Worm (Caenorhabditis elegans) whole organism, young adult: ENCODE measurements around the gene ceh-22.

Experiments used
- F33H1.4 ChIP-seq: fragments of 200-800 bp; sonication (Bioruptor generic); IDR thresholded peaks from 2 replicates; pipeline ENCODE4 v1.3.6; 2022; ENCODE audit warnings: missing genetic modification reagents, missing genetic modification characterization, missing compliant biosample characterization
- F55B11.4 ChIP-seq: sonication (generic microtip); optimal IDR thresholded peaks from 2 replicates; lab custom pipeline; 2016; ENCODE audit warnings: missing compliant biosample characterization, missing genetic modification characterization, borderline replicate concordance; ENCODE audit not compliant: insufficient read depth
- aptf-2 ChIP-seq: fragments of 200-800 bp; sonication (Bioruptor generic); conservative IDR thresholded peaks from 2 replicates; pipeline ENCODE4 v1.3.6; 2022; ENCODE audit warnings: missing genetic modification reagents, missing genetic modification characterization, missing compliant biosample characterization
- egl-44 ChIP-seq: fragments of 200-800 bp; sonication (Bioruptor generic); IDR thresholded peaks from 2 replicates; pipeline ENCODE4 v1.3.6; 2022; ENCODE audit warnings: missing genetic modification reagents, missing genetic modification characterization, missing compliant biosample characterization
- lin-26 ChIP-seq: fragments of 200-800 bp; sonication (Bioruptor generic); IDR thresholded peaks from 2 replicates; pipeline ENCODE4 v1.3.6; 2022; ENCODE audit warnings: missing genetic modification reagents, missing genetic modification characterization, missing compliant biosample characterization
- nhr-27 ChIP-seq: fragments of 200-800 bp; sonication (Bioruptor generic); optimal IDR thresholded peaks from 2 replicates; lab custom pipeline; 2018; ENCODE audit warnings: mild to moderate bottlenecking, missing genetic modification characterization, moderate library complexity, missing compliant biosample characterization
- snpc-4 ChIP-seq, 5 experiments: fragments of 150-350 bp in 1 of 5; sonication (generic microtip) in 4 of 5; optimal IDR thresholded peaks; 2 replicates each; lab custom pipeline; 2014 to 2018; ENCODE audit warnings: missing genetic modification characterization in 5 of 5, missing biosample characterization in 3 of 5, antibody characterized with exemption in 2 of 5, mild to moderate bottlenecking in 2 of 5, missing compliant biosample characterization in 2 of 5, missing genotype in 2 of 5, moderate library complexity in 2 of 5, missing genetic modification reagents in 1 of 5
- unc-62 ChIP-seq: fragments of 150-350 bp; optimal IDR thresholded peaks from 2 replicates; lab custom pipeline; 2014; ENCODE audit warnings: missing biosample characterization, missing genetic modification reagents, missing genetic modification characterization
- zfh-2 ChIP-seq: fragments of 200-800 bp; sonication (Bioruptor generic); conservative IDR thresholded peaks from 2 replicates; pipeline ENCODE4 v1.3.6; 2022; ENCODE audit warnings: missing genetic modification reagents, missing genetic modification characterization, missing compliant biosample characterization

ce11 chrV:10724472-10724871 is 52.8 kb downstream of the ceh-22 start:
- TF ChIP-seq F33H1.4 (GFP tag; lab: Robert Waterston, UW) (no peak), aptf-2 (GFP tag; lab: Robert Waterston, UW) (no peak), nhr-27 (tag; lab: Kevin White, UChicago) (no peak), zfh-2 (no peak), F55B11.4 (tag; lab: Kevin White, UChicago) (no peak), unc-62 (GFP tag; lab: Kevin White, UChicago) (no peak), egl-44 (GFP tag; lab: Robert Waterston, UW) (no peak), lin-26 (GFP tag; lab: Robert Waterston, UW) (no peak), snpc-4 (GFP tag; optimal IDR thresholded peaks at IDR 0.05; lab: Kevin White, UChicago) (no peak), snpc-4 (tag; optimal IDR thresholded peaks at IDR 0.05; lab: Kevin White, UChicago) (no peak)
